Fruit fly (Drosophila melanogaster) whole organism, prepupa: Measurements from ENCODE around the gene nonA-l.
A peak's percentile ranks its signal among the peaks of the same experiment; 100 is the strongest.

Experiments used
- CG10631 ChIP-seq: fragments of 200-800 bp; sonication (Bioruptor generic); optimal IDR thresholded peaks from 2 replicates; lab custom pipeline; 2016; ENCODE audit warnings: missing biosample characterization, missing genetic modification characterization
- CG10669 ChIP-seq: fragments of 200-800 bp; sonication (Bioruptor generic); optimal IDR thresholded peaks from 3 replicates; lab custom pipeline; 2018; ENCODE audit warnings: missing biosample characterization, mild to moderate bottlenecking, missing genetic modification characterization, moderate library complexity
- CG11294 ChIP-seq: fragments of 200-800 bp; sonication (Bioruptor generic); IDR thresholded peaks from 2 replicates; pipeline ENCODE4 v1.3.6; 2022; ENCODE audit warnings: missing biosample characterization, missing genetic modification characterization
- CG11762 ChIP-seq: fragments of 200-800 bp; sonication (Bioruptor generic); optimal IDR thresholded peaks from 3 replicates; lab custom pipeline; 2016; ENCODE audit warnings: missing biosample characterization, missing genetic modification characterization; ENCODE audit not compliant: insufficient read depth
- CG11902 ChIP-seq: fragments of 200-800 bp; sonication (Bioruptor generic); optimal IDR thresholded peaks from 3 replicates; lab custom pipeline; 2016; ENCODE audit warnings: missing biosample characterization, missing genetic modification characterization
- CG15336 ChIP-seq: fragments of 200-800 bp; sonication (Bioruptor generic); IDR thresholded peaks from 2 replicates; pipeline ENCODE4 v1.3.6; 2022; ENCODE audit warnings: missing biosample characterization, missing genetic modification characterization
- CG1621 ChIP-seq: fragments of 200-800 bp; sonication (Bioruptor generic); optimal IDR thresholded peaks from 3 replicates; lab custom pipeline; 2018; ENCODE audit warnings: missing biosample characterization, mild to moderate bottlenecking, missing genetic modification characterization
- CG16779 ChIP-seq: fragments of 200-800 bp; sonication (Bioruptor generic); optimal IDR thresholded peaks from 3 replicates; lab custom pipeline; 2017; ENCODE audit warnings: missing biosample characterization, mild to moderate bottlenecking, missing genetic modification characterization
- CG3032 ChIP-seq: fragments of 200-800 bp; optimal IDR thresholded peaks from 2 replicates; lab custom pipeline; 2019; ENCODE audit warnings: missing biosample characterization, mild to moderate bottlenecking, missing genetic modification characterization, moderate library complexity
- CG31627 ChIP-seq: fragments of 200-800 bp; sonication (Bioruptor generic); optimal IDR thresholded peaks from 3 replicates; lab custom pipeline; 2016; ENCODE audit warnings: missing biosample characterization, missing genetic modification characterization
- CG32006 ChIP-seq: fragments of 200-800 bp; sonication (Bioruptor generic); optimal IDR thresholded peaks from 3 replicates; lab custom pipeline; 2017; ENCODE audit warnings: missing biosample characterization, mild to moderate bottlenecking, missing genetic modification characterization
- CG34406 ChIP-seq: fragments of 200-800 bp; sonication (Bioruptor generic); optimal IDR thresholded peaks from 3 replicates; lab custom pipeline; 2016; ENCODE audit warnings: missing biosample characterization, missing genetic modification characterization
- CG3919 ChIP-seq: fragments of 200-800 bp; sonication (Bioruptor generic); optimal IDR thresholded peaks from 3 replicates; lab custom pipeline; 2016; ENCODE audit warnings: missing biosample characterization, missing genetic modification characterization
- CG4318 ChIP-seq: fragments of 200-800 bp; sonication (Bioruptor generic); optimal IDR thresholded peaks from 3 replicates; lab custom pipeline; 2017; ENCODE audit warnings: missing biosample characterization, mild to moderate bottlenecking, missing genetic modification characterization
- CG6163 ChIP-seq: fragments of 200-800 bp; sonication (Bioruptor generic); IDR thresholded peaks from 3 replicates; pipeline ENCODE4 v1.3.6; 2022; ENCODE audit warnings: missing biosample characterization, missing genetic modification characterization
- CG6276 ChIP-seq: fragments of 200-800 bp; sonication (Bioruptor generic); optimal IDR thresholded peaks from 2 replicates; lab custom pipeline; 2017; ENCODE audit warnings: missing biosample characterization, mild to moderate bottlenecking, missing genetic modification characterization
- CG6792 ChIP-seq: fragments of 200-800 bp; sonication (Bioruptor generic); optimal IDR thresholded peaks from 3 replicates; lab custom pipeline; 2016; ENCODE audit warnings: missing biosample characterization, missing genetic modification characterization
- CG6854 ChIP-seq: fragments of 200-800 bp; sonication (Bioruptor generic); optimal IDR thresholded peaks from 2 replicates; lab custom pipeline; 2017; ENCODE audit warnings: missing biosample characterization, mild to moderate bottlenecking, missing genetic modification characterization
- CG7368 ChIP-seq: fragments of 200-800 bp; sonication (Bioruptor generic); optimal IDR thresholded peaks from 3 replicates; lab custom pipeline; 2016; ENCODE audit warnings: missing biosample characterization, missing genetic modification characterization
- CG8119 ChIP-seq: fragments of 200-800 bp; sonication (Bioruptor generic); IDR thresholded peaks from 3 replicates; pipeline ENCODE4 v1.3.6; 2022; ENCODE audit warnings: missing biosample characterization, missing genetic modification characterization
- CG8319 ChIP-seq: fragments of 200-800 bp; sonication (Bioruptor generic); optimal IDR thresholded peaks from 3 replicates; lab custom pipeline; 2016; ENCODE audit warnings: missing biosample characterization, missing genetic modification characterization
- Eip93F ChIP-seq: fragments of 200-800 bp; sonication (Bioruptor generic); optimal IDR thresholded peaks from 2 replicates; lab custom pipeline; 2016; ENCODE audit warnings: missing biosample characterization, mild to moderate bottlenecking, missing genetic modification characterization
- Ets96B ChIP-seq: fragments of 200-800 bp; optimal IDR thresholded peaks from 2 replicates; lab custom pipeline; 2019; ENCODE audit warnings: missing biosample characterization, mild to moderate bottlenecking, missing genetic modification characterization, moderate library complexity
- Gug ChIP-seq: fragments of 200-800 bp; sonication (Bioruptor generic); IDR thresholded peaks from 2 replicates; pipeline ENCODE4 v1.3.6; 2022; ENCODE audit warnings: missing biosample characterization, missing genetic modification characterization
- Hr38 ChIP-seq: sonication (Bioruptor generic); optimal IDR thresholded peaks from 2 replicates; lab custom pipeline; 2016; ENCODE audit warnings: missing biosample characterization, missing genetic modification characterization
- Lpt ChIP-seq: fragments of 200-800 bp; sonication (Bioruptor generic); optimal IDR thresholded peaks from 3 replicates; lab custom pipeline; 2016; ENCODE audit warnings: missing biosample characterization, missing genetic modification characterization
- Met ChIP-seq: fragments of 200-800 bp; sonication (Bioruptor generic); optimal IDR thresholded peaks from 3 replicates; lab custom pipeline; 2016; ENCODE audit warnings: missing biosample characterization, missing genetic modification characterization
- Smox ChIP-seq: fragments of 200-800 bp; sonication (Bioruptor generic); optimal IDR thresholded peaks from 3 replicates; lab custom pipeline; 2016; ENCODE audit warnings: missing biosample characterization, missing genetic modification characterization
- Sox102F ChIP-seq: fragments of 200-800 bp; sonication (Bioruptor generic); optimal IDR thresholded peaks from 2 replicates; lab custom pipeline; 2016; ENCODE audit warnings: missing biosample characterization, mild to moderate bottlenecking, missing genetic modification characterization
- Sox14 ChIP-seq: fragments of 200-800 bp; sonication (Bioruptor generic); optimal IDR thresholded peaks from 3 replicates; lab custom pipeline; 2016; ENCODE audit warnings: missing biosample characterization, missing genetic modification characterization
- Sox15 ChIP-seq: fragments of 200-800 bp; sonication (Bioruptor generic); optimal IDR thresholded peaks from 3 replicates; lab custom pipeline; 2016; ENCODE audit warnings: missing biosample characterization, missing genetic modification characterization
- achi ChIP-seq: fragments of 200-800 bp; sonication (Bioruptor generic); optimal IDR thresholded peaks from 3 replicates; lab custom pipeline; 2016; ENCODE audit warnings: missing biosample characterization, missing genetic modification characterization
- acj6 ChIP-seq: fragments of 200-800 bp; sonication (Bioruptor generic); optimal IDR thresholded peaks from 3 replicates; lab custom pipeline; 2016; ENCODE audit warnings: missing biosample characterization, missing genetic modification characterization
- cyc ChIP-seq: fragments of 200-800 bp; sonication (Bioruptor generic); optimal IDR thresholded peaks from 3 replicates; lab custom pipeline; 2016; ENCODE audit warnings: missing biosample characterization, missing genetic modification characterization
- dsx ChIP-seq: fragments of 200-800 bp; optimal IDR thresholded peaks from 3 replicates; lab custom pipeline; 2019; ENCODE audit warnings: missing biosample characterization, mild to moderate bottlenecking, missing genetic modification characterization, moderate library complexity; ENCODE audit not compliant: poor library complexity, severe bottlenecking
- eg ChIP-seq: fragments of 200-800 bp; sonication (Bioruptor generic); IDR thresholded peaks from 3 replicates; pipeline ENCODE4 v1.3.6; 2022; ENCODE audit warnings: missing biosample characterization, missing genetic modification characterization
- esn ChIP-seq: fragments of 200-800 bp; sonication (Bioruptor generic); optimal IDR thresholded peaks from 2 replicates; lab custom pipeline; 2016; ENCODE audit warnings: missing biosample characterization, mild to moderate bottlenecking, missing genetic modification characterization, moderate library complexity
- fd59A ChIP-seq: fragments of 200-800 bp; sonication (Bioruptor generic); optimal IDR thresholded peaks from 2 replicates; lab custom pipeline; 2017; ENCODE audit warnings: missing biosample characterization, mild to moderate bottlenecking, missing genetic modification characterization, missing genetic modification reagents
- fd85E ChIP-seq: fragments of 200-800 bp; sonication (Bioruptor generic); optimal IDR thresholded peaks from 3 replicates; lab custom pipeline; 2016; ENCODE audit warnings: missing biosample characterization, missing genetic modification characterization
- fkh ChIP-seq: fragments of 200-800 bp; sonication (Bioruptor generic); optimal IDR thresholded peaks from 3 replicates; lab custom pipeline; 2017; ENCODE audit warnings: missing biosample characterization, mild to moderate bottlenecking, missing genetic modification characterization, moderate library complexity
- pdm3 ChIP-seq: fragments of 200-800 bp; sonication (Bioruptor generic); optimal IDR thresholded peaks from 3 replicates; lab custom pipeline; 2016; ENCODE audit warnings: missing biosample characterization, missing genetic modification characterization
- salr ChIP-seq, 2 experiments: fragments of 200-800 bp; sonication (Bioruptor generic); optimal IDR thresholded peaks; 3 replicates each; lab custom pipeline; 2016 to 2018; ENCODE audit warnings: missing biosample characterization in 2 of 2, missing genetic modification characterization in 2 of 2, mild to moderate bottlenecking in 1 of 2
- spab ChIP-seq: fragments of 200-800 bp; sonication (Bioruptor generic); optimal IDR thresholded peaks from 2 replicates; lab custom pipeline; 2017; ENCODE audit warnings: missing biosample characterization, mild to moderate bottlenecking, missing genetic modification characterization, missing genetic modification reagents
- svp ChIP-seq: fragments of 200-800 bp; sonication (Bioruptor generic); peaks from one replicate; lab custom pipeline; 2016; ENCODE audit warnings: missing biosample characterization, missing genetic modification characterization
- topi ChIP-seq: fragments of 200-800 bp; sonication (Bioruptor generic); optimal IDR thresholded peaks from 3 replicates; lab custom pipeline; 2016; ENCODE audit warnings: missing biosample characterization, missing genetic modification characterization
- vri ChIP-seq: fragments of 200-800 bp; sonication (Bioruptor generic); optimal IDR thresholded peaks from 3 replicates; lab custom pipeline; 2016; ENCODE audit warnings: missing biosample characterization, mild to moderate bottlenecking, missing genetic modification characterization

The nonA-l gene

dm6 chr3R:16655000-16655493 lies 15.0 kb downstream of the nonA-l start:
- TF ChIP-seq fkh (peak; percentile 69), eg (no peak), CG10669 (GFP tag; lab: Kevin White, UChicago) (peak; percentile 50), CG8119 (GFP tag; lab: Robert Waterston, UW) (no peak), CG31627 (no peak), CG6854 (GFP tag; lab: Kevin White, UChicago) (no peak), CG8319 (no peak), vri (GFP tag; lab: Kevin White, UChicago) (no peak)
- TF ChIP-seq, all 60 proteins: peak for 2

dm6 chr3R:16655494-16656493 lies 15.8 kb downstream of the nonA-l start, which contains the start of gene modSP:
TSS of gene modSP (minus strand) at chr3R:16655662.
- TF ChIP-seq CG7368 (GFP tag; lab: Kevin White, UChicago) = peak; percentile 18
- TF ChIP-seq fd59A (GFP tag; lab: Kevin White, UChicago) = no peak
- TF ChIP-seq CG4318 (GFP tag; lab: Kevin White, UChicago) = no peak
- TF ChIP-seq Sox14 (GFP tag; lab: Kevin White, UChicago) = peak; percentile 55
- peak; percentile 13; the same call in 1 of the 2 replicates for TF ChIP-seq CG15336 (GFP tag; lab: Robert Waterston, UW)
- no peak for TF ChIP-seq Ets96B (tag; lab: Kevin White, UChicago)
- TF ChIP-seq CG6854 (GFP tag; lab: Kevin White, UChicago) = peak; percentile 59
- peak; percentile 50 for TF ChIP-seq achi
- TF ChIP-seq topi (GFP tag; lab: Kevin White, UChicago) = peak; percentile 35
- TF ChIP-seq fd85E = no peak
- peak; percentile 20 for TF ChIP-seq dsx (GFP tag; lab: Kevin White, UChicago)
- no peak for TF ChIP-seq Hr38 (GFP tag; lab: Kevin White, UChicago)
- peak; percentile 63; the same call in 1 of the 3 replicates for TF ChIP-seq CG6163 (GFP tag; lab: Robert Waterston, UW)
- no peak for TF ChIP-seq eg
- peak; percentile 53 for TF ChIP-seq CG3919 (GFP tag; lab: Kevin White, UChicago)
- TF ChIP-seq CG10669 (GFP tag; lab: Kevin White, UChicago) = no peak
- TF ChIP-seq CG31627 = peak; percentile 58
- TF ChIP-seq acj6 (GFP tag; lab: Kevin White, UChicago) = peak; percentile 58
- TF ChIP-seq Smox (GFP tag; lab: Kevin White, UChicago) = peak; percentile 49
- peak; percentile 13 for TF ChIP-seq CG10631 (GFP tag; lab: Kevin White, UChicago)
- peak; percentile 87 for TF ChIP-seq svp (GFP tag; lab: Kevin White, UChicago)
- peak; percentile 57 for TF ChIP-seq CG1621
- TF ChIP-seq Lpt = peak; percentile 44
- TF ChIP-seq fkh = peak; percentile 59
- no peak for TF ChIP-seq Eip93F
- peak in 1 of 2 experiments; percentile 15 for TF ChIP-seq salr (GFP tag; optimal IDR thresholded peaks at IDR 0.05; lab: Kevin White, UChicago)
- TF ChIP-seq pdm3 (GFP tag; lab: Kevin White, UChicago) = peak; percentile 53
- TF ChIP-seq Met = peak; percentile 64
- TF ChIP-seq CG32006 (GFP tag; lab: Kevin White, UChicago) = peak; percentile 48
- peak; percentile 37 for TF ChIP-seq CG34406 (GFP tag; lab: Kevin White, UChicago)
- peak; percentile 68 for TF ChIP-seq esn (GFP tag; lab: Kevin White, UChicago)
- TF ChIP-seq Sox15 (GFP tag; lab: Kevin White, UChicago) = peak; percentile 29
- peak; percentile 25 for TF ChIP-seq CG3032 (tag; lab: Kevin White, UChicago)
- TF ChIP-seq CG6792 (GFP tag; lab: Kevin White, UChicago) = peak; percentile 31
- TF ChIP-seq Sox102F (GFP tag; lab: Kevin White, UChicago) = peak; percentile 64
- TF ChIP-seq CG11294 (GFP tag; lab: Robert Waterston, UW) = no peak
- TF ChIP-seq CG6276 (GFP tag; lab: Kevin White, UChicago) = no peak
- no peak for TF ChIP-seq CG11762 (GFP tag; lab: Kevin White, UChicago)
- no peak for TF ChIP-seq CG16779
- no peak for TF ChIP-seq CG11902 (GFP tag; lab: Kevin White, UChicago)
- no peak for TF ChIP-seq spab (GFP tag; lab: Kevin White, UChicago)
- TF ChIP-seq Gug (GFP tag; lab: Robert Waterston, UW) = no peak; the same call in 1 of the 2 replicates
- peak; percentile 52 for TF ChIP-seq cyc (GFP tag; lab: Kevin White, UChicago)
